Worm (Caenorhabditis elegans) whole organism, L3 larva: ENCODE results near the gene col-97.

Experiments used
- ama-1 ChIP-seq: fragments of 150-350 bp; optimal IDR thresholded peaks from 2 replicates; lab custom pipeline; 2018
- ceh-82 ChIP-seq: fragments of 150-350 bp; optimal IDR thresholded peaks from 2 replicates; lab custom pipeline; 2014; ENCODE audit warnings: missing biosample characterization, missing genetic modification characterization
- ceh-9 ChIP-seq: sonication (generic microtip); optimal IDR thresholded peaks from 2 replicates; lab custom pipeline; 2018; ENCODE audit warnings: missing biosample characterization, missing genetic modification characterization
- daf-12 ChIP-seq: fragments of 150-350 bp; optimal IDR thresholded peaks from 2 replicates; lab custom pipeline; 2014; ENCODE audit warnings: missing biosample characterization, missing genetic modification reagents, missing genetic modification characterization
- elt-1 ChIP-seq: fragments of 150-350 bp; optimal IDR thresholded peaks from 2 replicates; lab custom pipeline; 2014; ENCODE audit warnings: missing biosample characterization, missing genetic modification characterization
- mdl-1 ChIP-seq: fragments of 150-350 bp; optimal IDR thresholded peaks from 2 replicates; lab custom pipeline; 2014; ENCODE audit warnings: missing biosample characterization, missing genetic modification characterization
- nfya-1 ChIP-seq: sonication (generic microtip); optimal IDR thresholded peaks from 2 replicates; lab custom pipeline; 2017; ENCODE audit warnings: missing genetic modification characterization, mild to moderate bottlenecking, missing compliant biosample characterization, antibody characterized with exemption, moderate library complexity; ENCODE audit not compliant: insufficient read depth
- nhr-237 ChIP-seq: fragments of 150-350 bp; optimal IDR thresholded peaks from 2 replicates; lab custom pipeline; 2014; ENCODE audit warnings: missing biosample characterization, missing genetic modification characterization
- skn-1 ChIP-seq: fragments of 150-350 bp; optimal IDR thresholded peaks from 2 replicates; lab custom pipeline; 2014; ENCODE audit warnings: missing biosample characterization, missing genetic modification characterization
- unc-39 ChIP-seq: sonication (generic microtip); optimal IDR thresholded peaks from 4 replicates; lab custom pipeline; 2017; ENCODE audit warnings: missing biosample characterization, missing genetic modification characterization
- unc-62 ChIP-seq: fragments of 150-350 bp; sonication (generic microtip); optimal IDR thresholded peaks from 4 replicates; lab custom pipeline; 2014; ENCODE audit warnings: missing biosample characterization, missing genetic modification reagents, missing genetic modification characterization
- ztf-4 ChIP-seq: fragments of 150-350 bp; optimal IDR thresholded peaks from 2 replicates; lab custom pipeline; 2014; ENCODE audit warnings: missing biosample characterization, missing genetic modification characterization

ce11 chrIII:13031701-13032100 lies 38.2 kb upstream of the col-97 start, which contains the start of gene F14F7.5:
- TF ChIP-seq elt-1 (no peak), nhr-237 (tag; lab: Kevin White, UChicago) (no peak), skn-1 (no peak), ceh-82 (tag; lab: Kevin White, UChicago) (no peak), ceh-9 (tag; lab: Kevin White, UChicago) (no peak), unc-39 (no peak), unc-62 (GFP tag; lab: Kevin White, UChicago) (no peak), nfya-1 (no peak), ztf-4 (tag; lab: Kevin White, UChicago) (no peak), ama-1 (lab: Kevin White, UChicago) (no peak), daf-12 (tag; lab: Kevin White, UChicago) (no peak), mdl-1 (no peak)
